Fruit fly (Drosophila melanogaster) whole organism, embryonic: ENCODE results near the gene CG7714.

ENCODE experiments used
- CG1024 ChIP-seq: fragments of 200-800 bp; sonication (Bioruptor generic); IDR thresholded peaks from 2 replicates; pipeline ENCODE4 v1.3.6; 2022; ENCODE audit warnings: missing biosample characterization, missing genetic modification characterization
- CG10321 ChIP-seq: fragments of 200-800 bp; sonication (Bioruptor generic); IDR thresholded peaks from 2 replicates; pipeline ENCODE4 v1.3.6; 2022; ENCODE audit warnings: missing biosample characterization, missing genetic modification characterization
- CG11696 ChIP-seq: fragments of 200-800 bp; sonication (Bioruptor generic); IDR thresholded peaks from 2 replicates; pipeline ENCODE4 v1.3.6; 2022; ENCODE audit warnings: missing biosample characterization, missing genetic modification characterization
- CG14014 ChIP-seq: fragments of 200-800 bp; sonication (Bioruptor generic); IDR thresholded peaks from 2 replicates; pipeline ENCODE4 v1.3.6; 2022; ENCODE audit warnings: missing biosample characterization, missing genetic modification characterization
- CG17328 ChIP-seq: fragments of 200-800 bp; sonication (Bioruptor generic); IDR thresholded peaks from 2 replicates; pipeline ENCODE4 v1.3.6; 2022; ENCODE audit warnings: missing biosample characterization, missing genetic modification characterization
- CG18262 ChIP-seq: fragments of 200-800 bp; optimal IDR thresholded peaks from 3 replicates; lab custom pipeline; 2019; ENCODE audit warnings: missing biosample characterization, mild to moderate bottlenecking, missing genetic modification characterization, moderate library complexity
- CG18476 ChIP-seq: fragments of 200-800 bp; sonication (Bioruptor generic); optimal IDR thresholded peaks from 2 replicates; lab custom pipeline; 2016; ENCODE audit warnings: missing biosample characterization, mild to moderate bottlenecking, missing genetic modification characterization
- CG2129 ChIP-seq: fragments of 200-800 bp; sonication (Bioruptor generic); IDR thresholded peaks from 2 replicates; pipeline ENCODE4 v1.3.6; 2022; ENCODE audit warnings: missing biosample characterization, missing genetic modification characterization; ENCODE audit not compliant: partially characterized antibody
- CG31441 ChIP-seq: fragments of 200-800 bp; sonication (Bioruptor generic); IDR thresholded peaks from 2 replicates; pipeline ENCODE4 v1.3.6; 2022; ENCODE audit warnings: missing biosample characterization, missing genetic modification characterization
- CG32767 ChIP-seq: fragments of 200-800 bp; sonication (Bioruptor generic); IDR thresholded peaks from 2 replicates; pipeline ENCODE4 v1.3.6; 2022; ENCODE audit warnings: missing biosample characterization, missing genetic modification characterization
- CG33557 ChIP-seq: fragments of 200-800 bp; sonication (Bioruptor generic); optimal IDR thresholded peaks from 2 replicates; lab custom pipeline; 2019; ENCODE audit warnings: missing biosample characterization, mild to moderate bottlenecking, missing genetic modification characterization, moderate library complexity
- CG3726 ChIP-seq: fragments of 200-800 bp; sonication (Bioruptor generic); IDR thresholded peaks from 3 replicates; pipeline ENCODE4, ENCODE4 v1.3.6; 2022; ENCODE audit warnings: missing biosample characterization, missing genetic modification characterization
- CG7786 ChIP-seq: fragments of 200-800 bp; sonication (Bioruptor generic); optimal IDR thresholded peaks from 2 replicates; lab custom pipeline; 2016; ENCODE audit warnings: missing biosample characterization, missing genetic modification characterization
- CG8359 ChIP-seq: fragments of 200-800 bp; sonication (Bioruptor generic); optimal IDR thresholded peaks from 2 replicates; lab custom pipeline; 2017; ENCODE audit warnings: missing biosample characterization, mild to moderate bottlenecking, missing genetic modification characterization, borderline replicate concordance
- CG8924 ChIP-seq: fragments of 200-800 bp; optimal IDR thresholded peaks from 3 replicates; lab custom pipeline; 2019; ENCODE audit warnings: missing biosample characterization, mild to moderate bottlenecking, missing genetic modification characterization, moderate library complexity
- CG9817 ChIP-seq: fragments of 200-800 bp; sonication (Bioruptor generic); optimal IDR thresholded peaks from 2 replicates; lab custom pipeline; 2018; ENCODE audit warnings: missing biosample characterization, mild to moderate bottlenecking, missing genetic modification characterization, moderate library complexity
- CTCF ChIP-seq: fragments of 200-800 bp; sonication (Bioruptor generic); optimal IDR thresholded peaks from 2 replicates; lab custom pipeline; 2017; ENCODE audit warnings: missing biosample characterization, mild to moderate bottlenecking, missing genetic modification characterization, moderate library complexity
- D19A ChIP-seq: fragments of 200-800 bp; optimal IDR thresholded peaks from 3 replicates; lab custom pipeline; 2019; ENCODE audit warnings: missing biosample characterization, mild to moderate bottlenecking, missing genetic modification characterization, moderate library complexity
- Dll ChIP-seq: fragments of 200-800 bp; sonication (Bioruptor generic); IDR thresholded peaks from 4 replicates; pipeline ENCODE4 v1.3.6; 2022; ENCODE audit warnings: missing biosample characterization, missing genetic modification characterization; ENCODE audit not compliant: partially characterized antibody
- Ets65A ChIP-seq: fragments of 200-800 bp; sonication (Bioruptor generic); peaks from one replicate; lab custom pipeline; 2016; ENCODE audit warnings: missing biosample characterization, missing genetic modification characterization
- GATAe ChIP-seq: fragments of 200-800 bp; sonication (Bioruptor generic); conservative IDR thresholded peaks from 2 replicates; pipeline ENCODE4 v1.3.6; 2022; ENCODE audit warnings: missing biosample characterization, missing genetic modification characterization
- Hey ChIP-seq: fragments of 200-800 bp; sonication (Bioruptor generic); optimal IDR thresholded peaks from 3 replicates; lab custom pipeline; 2018; ENCODE audit warnings: missing biosample characterization, mild to moderate bottlenecking, missing genetic modification characterization
- Jarid2 ChIP-seq: fragments of 200-800 bp; sonication (Bioruptor generic); optimal IDR thresholded peaks from 3 replicates; lab custom pipeline; 2017; ENCODE audit warnings: mild to moderate bottlenecking, missing biosample characterization, missing genetic modification reagents, missing genetic modification characterization
- Lpt ChIP-seq: fragments of >200 bp; optimal IDR thresholded peaks from 2 replicates; lab custom pipeline; 2018; ENCODE audit warnings: missing biosample characterization, missing genetic modification characterization
- Med ChIP-seq: fragments of 200-800 bp; sonication (Bioruptor generic); peaks from one replicate; lab custom pipeline; 2016; ENCODE audit warnings: missing biosample characterization, missing genetic modification characterization, mild to moderate bottlenecking, inconsistent platforms, moderate library complexity
- Sox100B ChIP-seq: fragments of 200-800 bp; sonication (Bioruptor generic); optimal IDR thresholded peaks from 3 replicates; lab custom pipeline; 2018; ENCODE audit warnings: missing biosample characterization, mild to moderate bottlenecking, missing genetic modification characterization
- Spps ChIP-seq: fragments of 200-800 bp; sonication (Bioruptor generic); optimal IDR thresholded peaks from 2 replicates; lab custom pipeline; 2018; ENCODE audit warnings: missing biosample characterization, mild to moderate bottlenecking, missing genetic modification characterization
- Trl ChIP-seq, 3 experiments: fragments of >200 bp in 2 of 3; fragments of 200-800 bp in 1 of 3; sonication (Bioruptor generic) in 1 of 3; optimal IDR thresholded peaks; 2 replicates in 1 of 3; 3 replicates in 2 of 3; lab custom pipeline; 2016 to 2017; ENCODE audit warnings: missing biosample characterization in 1 of 3, missing genetic modification characterization in 1 of 3
- bab2 ChIP-seq: fragments of 200-800 bp; sonication (Bioruptor generic); optimal IDR thresholded peaks from 2 replicates; lab custom pipeline; 2016; ENCODE audit warnings: missing biosample characterization, missing genetic modification characterization
- chinmo ChIP-seq: fragments of 200-800 bp; sonication (Bioruptor generic); IDR thresholded peaks from 4 replicates; pipeline ENCODE4 v1.3.6; 2022; ENCODE audit warnings: missing biosample characterization, missing genetic modification characterization; ENCODE audit not compliant: partially characterized antibody
- crol ChIP-seq: fragments of 200-800 bp; sonication (Bioruptor generic); IDR thresholded peaks from 2 replicates; pipeline ENCODE4 v1.3.6; 2022; ENCODE audit warnings: missing biosample characterization, missing genetic modification characterization
- fru ChIP-seq: fragments of >200 bp; optimal IDR thresholded peaks from 2 replicates; lab custom pipeline; 2017
- grau ChIP-seq: fragments of 200-800 bp; optimal IDR thresholded peaks from 3 replicates; lab custom pipeline; 2019; ENCODE audit warnings: missing biosample characterization, mild to moderate bottlenecking, missing genetic modification characterization, moderate library complexity
- grn ChIP-seq: fragments of 200-800 bp; sonication (Bioruptor generic); optimal IDR thresholded peaks from 3 replicates; lab custom pipeline; 2017; ENCODE audit warnings: missing biosample characterization, missing genetic modification characterization
- gsb-n ChIP-seq: fragments of 200-800 bp; sonication (Bioruptor generic); optimal IDR thresholded peaks from 3 replicates; lab custom pipeline; 2018; ENCODE audit warnings: missing biosample characterization, mild to moderate bottlenecking, missing genetic modification characterization
- ham ChIP-seq: fragments of 200-800 bp; sonication (Bioruptor generic); IDR thresholded peaks from 2 replicates; pipeline ENCODE4 v1.3.6; 2022; ENCODE audit warnings: missing biosample characterization, missing genetic modification characterization
- her ChIP-seq: fragments of 200-800 bp; sonication (Bioruptor generic); optimal IDR thresholded peaks from 2 replicates; lab custom pipeline; 2016; ENCODE audit warnings: missing biosample characterization, missing genetic modification characterization
- kay ChIP-seq: fragments of 200-800 bp; sonication (Bioruptor generic); optimal IDR thresholded peaks from 2 replicates; lab custom pipeline; 2016; ENCODE audit warnings: missing biosample characterization, missing genetic modification characterization
- mirr ChIP-seq: fragments of 200-800 bp; sonication (Bioruptor generic); optimal IDR thresholded peaks from 3 replicates; lab custom pipeline; 2018; ENCODE audit warnings: missing biosample characterization, mild to moderate bottlenecking, missing genetic modification characterization
- nerfin-1 ChIP-seq: fragments of 200-800 bp; sonication (Bioruptor generic); optimal IDR thresholded peaks from 3 replicates; lab custom pipeline; 2019; ENCODE audit warnings: missing biosample characterization, mild to moderate bottlenecking, missing genetic modification characterization, moderate library complexity
- org-1 ChIP-seq: fragments of 200-800 bp; sonication (Bioruptor generic); optimal IDR thresholded peaks from 2 replicates; lab custom pipeline; 2017; ENCODE audit warnings: missing biosample characterization, missing genetic modification characterization
- p53 ChIP-seq: fragments of 200-800 bp; sonication (Bioruptor generic); optimal IDR thresholded peaks from 2 replicates; lab custom pipeline; 2016; ENCODE audit warnings: missing biosample characterization, missing genetic modification characterization
- phol ChIP-seq: fragments of 200-800 bp; sonication (Bioruptor generic); optimal IDR thresholded peaks from 3 replicates; lab custom pipeline; 2018; ENCODE audit warnings: missing biosample characterization, mild to moderate bottlenecking, missing genetic modification characterization, moderate library complexity
- pnt ChIP-seq: fragments of 200-800 bp; sonication (Bioruptor generic); optimal IDR thresholded peaks from 3 replicates; lab custom pipeline; 2016; ENCODE audit warnings: missing biosample characterization, missing genetic modification characterization
- psq ChIP-seq: fragments of 200-800 bp; sonication (Bioruptor generic); optimal IDR thresholded peaks from 2 replicates; lab custom pipeline; 2017; ENCODE audit warnings: missing biosample characterization, missing genetic modification characterization
- schlank ChIP-seq: fragments of 200-800 bp; sonication (Bioruptor generic); optimal IDR thresholded peaks from 2 replicates; lab custom pipeline; 2018; ENCODE audit warnings: missing biosample characterization, mild to moderate bottlenecking, missing genetic modification characterization
- sens ChIP-seq: fragments of 200-800 bp; sonication (Bioruptor generic); peaks from one replicate; lab custom pipeline; 2016; ENCODE audit warnings: missing biosample characterization, missing genetic modification characterization
- seq ChIP-seq: fragments of 200-800 bp; sonication (Bioruptor generic); IDR thresholded peaks from 2 replicates; pipeline ENCODE4 v1.3.6; 2022; ENCODE audit warnings: missing biosample characterization, missing genetic modification characterization
- sim ChIP-seq: fragments of 200-800 bp; sonication (Bioruptor generic); IDR thresholded peaks from 2 replicates; pipeline ENCODE4 v1.3.6; 2022; ENCODE audit warnings: missing biosample characterization, missing genetic modification characterization
- sqz ChIP-seq: fragments of 200-800 bp; sonication (Bioruptor generic); optimal IDR thresholded peaks from 3 replicates; lab custom pipeline; 2018; ENCODE audit warnings: missing biosample characterization, mild to moderate bottlenecking, missing genetic modification characterization
- sr ChIP-seq: fragments of 200-800 bp; sonication (Bioruptor generic); IDR thresholded peaks from 3 replicates; pipeline ENCODE4 v1.3.6; 2022; ENCODE audit warnings: missing biosample characterization, missing genetic modification characterization

The CG7714 gene

dm6 chr3R:18742358-18743269 lies 16.4 kb upstream of the CG7714 start (continued):
- TF ChIP-seq Trl (optimal IDR thresholded peaks at IDR 0.05; lab: Kevin White, UChicago), result peak; percentile 86 to 89
- TF ChIP-seq Trl (GFP tag; optimal IDR thresholded peaks at IDR 0.05; lab: Kevin White, UChicago), result no peak
- no peak for TF ChIP-seq CG3726
- TF ChIP-seq sens (GFP tag; lab: Kevin White, UChicago), result peak; percentile 69
- no peak for TF ChIP-seq Spps (tag; lab: Kevin White, UChicago)
- no peak for TF ChIP-seq CG8359 (GFP tag; lab: Kevin White, UChicago)
- no peak for TF ChIP-seq CG1024 (GFP tag; lab: Robert Waterston, UW)
- TF ChIP-seq CG11696 (GFP tag; lab: Robert Waterston, UW), result no peak
- no peak for TF ChIP-seq CG8924 (tag; lab: Kevin White, UChicago)
- TF ChIP-seq ham (GFP tag; lab: Robert Waterston, UW), result no peak
- TF ChIP-seq CG17328, result no peak
- no peak for TF ChIP-seq CG9817 (tag; lab: Kevin White, UChicago)
- TF ChIP-seq chinmo (GFP tag; lab: Robert Waterston, UW), result 0 out of 4 replicates have a peak, but pooled peaks have one; percentile 1
- TF ChIP-seq CG18476 (GFP tag; lab: Kevin White, UChicago), result no peak
- no peak for TF ChIP-seq fru (lab: Kevin White, UChicago)
- no peak for TF ChIP-seq grau (tag; lab: Kevin White, UChicago)
- no peak for TF ChIP-seq bab2 (GFP tag; lab: Kevin White, UChicago)
- no peak for TF ChIP-seq Jarid2 (GFP tag; lab: Kevin White, UChicago)
- peak; percentile 67 for TF ChIP-seq crol (GFP tag; lab: Robert Waterston, UW)
- no peak for TF ChIP-seq p53 (GFP tag; lab: Kevin White, UChicago)
- TF ChIP-seq CTCF (GFP tag; lab: Kevin White, UChicago), result no peak
- no peak for TF ChIP-seq her
- TF ChIP-seq CG2129 (GFP tag; lab: Robert Waterston, UW), result no peak
- no peak for TF ChIP-seq org-1
- TF ChIP-seq Dll (GFP tag; lab: Robert Waterston, UW), result no peak
- TF ChIP-seq schlank (tag; lab: Kevin White, UChicago), result no peak
- no peak for TF ChIP-seq sr (GFP tag; lab: Robert Waterston, UW)
- TF ChIP-seq Lpt (GFP tag; lab: Kevin White, UChicago), result no peak
- no peak for TF ChIP-seq pnt (GFP tag; lab: Kevin White, UChicago)
- no peak for TF ChIP-seq gsb-n (tag; lab: Kevin White, UChicago)
- 0 out of 2 replicates have a peak, but pooled peaks have one; percentile 12 for TF ChIP-seq seq (GFP tag; lab: Robert Waterston, UW)
- TF ChIP-seq phol (tag; lab: Kevin White, UChicago), result peak; percentile 22
- no peak for TF ChIP-seq nerfin-1
- no peak for TF ChIP-seq CG32767 (GFP tag; lab: Robert Waterston, UW)
- no peak for TF ChIP-seq sim (GFP tag; lab: Robert Waterston, UW)

- TF ChIP-seq CG10321 (GFP tag; lab: Robert Waterston, UW) (no peak), Lpt (GFP tag; lab: Kevin White, UChicago) (no peak), psq (peak; percentile 11), CG33557 (GFP tag; lab: Kevin White, UChicago) (no peak), mirr (GFP tag; lab: Kevin White, UChicago) (no peak), CG14014 (no peak), Med (GFP tag; lab: Kevin White, UChicago) (peak; percentile 79), Ets65A (GFP tag; lab: Kevin White, UChicago) (peak; percentile 85), kay (GFP tag; lab: Kevin White, UChicago) (peak; percentile 18), GATAe (GFP tag; lab: Robert Waterston, UW) (0 out of 2 replicates have a peak, but pooled peaks have one; percentile 7), sqz (GFP tag; lab: Kevin White, UChicago) (peak; percentile 15), D19A (no peak), crol (GFP tag; lab: Robert Waterston, UW) (peak; percentile 64; the same call in 1 of the 2 replicates), CG32767 (GFP tag; lab: Robert Waterston, UW) (no peak), CG31441 (GFP tag; lab: Robert Waterston, UW) (peak; percentile 4; the same call in 1 of the 2 replicates), Hey (tag; lab: Kevin White, UChicago) (peak; percentile 33), CG7786 (GFP tag; lab: Kevin White, UChicago) (peak; percentile 44), grn (peak; percentile 24), CG18262 (peak; percentile 42), Sox100B (GFP tag; lab: Kevin White, UChicago) (no peak)
These were observed 15.6 kb upstream of the CG7714 start for dm6 chr3R:18741844-18742187.
